Fruit fly (Drosophila melanogaster) whole organism, embryonic: ENCODE results near the gene DopEcR.

Source experiments
- Asciz ChIP-seq: fragments of 200-800 bp; sonication (Bioruptor generic); optimal IDR thresholded peaks from 2 replicates; lab custom pipeline; 2017; ENCODE audit warnings: missing biosample characterization, mild to moderate bottlenecking, missing genetic modification characterization, missing genetic modification reagents
- CG11696 ChIP-seq: fragments of 200-800 bp; sonication (Bioruptor generic); IDR thresholded peaks from 2 replicates; pipeline ENCODE4 v1.3.6; 2022; ENCODE audit warnings: missing biosample characterization, missing genetic modification characterization
- CG13624 ChIP-seq: fragments of 200-800 bp; sonication (Bioruptor generic); optimal IDR thresholded peaks from 2 replicates; lab custom pipeline; 2016; ENCODE audit warnings: missing biosample characterization, missing genetic modification characterization
- CG14050 ChIP-seq: fragments of 200-800 bp; sonication (Bioruptor generic); IDR thresholded peaks from 3 replicates; pipeline ENCODE4 v1.3.6; 2022; ENCODE audit warnings: missing biosample characterization, missing genetic modification characterization
- CG14441 ChIP-seq: fragments of 200-800 bp; sonication (Bioruptor generic); IDR thresholded peaks from 2 replicates; pipeline ENCODE4 v1.3.6; 2022; ENCODE audit warnings: missing biosample characterization, missing genetic modification characterization
- CG15011 ChIP-seq: fragments of 200-800 bp; sonication (Bioruptor generic); optimal IDR thresholded peaks from 3 replicates; lab custom pipeline; 2018; ENCODE audit warnings: missing biosample characterization, mild to moderate bottlenecking, missing genetic modification characterization
- CG16815 ChIP-seq: fragments of 200-800 bp; sonication (Bioruptor generic); optimal IDR thresholded peaks from 3 replicates; lab custom pipeline; 2017; ENCODE audit warnings: missing biosample characterization, mild to moderate bottlenecking, missing genetic modification characterization
- CG17385 ChIP-seq: fragments of 200-800 bp; sonication (Bioruptor generic); optimal IDR thresholded peaks from 3 replicates; lab custom pipeline; 2018; ENCODE audit warnings: missing biosample characterization, mild to moderate bottlenecking, missing genetic modification characterization
- CG17612 ChIP-seq: fragments of 200-800 bp; sonication (Bioruptor generic); IDR thresholded peaks from 2 replicates; pipeline ENCODE4 v1.3.6; 2022; ENCODE audit warnings: missing biosample characterization, missing genetic modification characterization
- CG2202 ChIP-seq: fragments of 200-800 bp; sonication (Bioruptor generic); optimal IDR thresholded peaks from 2 replicates; lab custom pipeline; 2018; ENCODE audit warnings: missing biosample characterization, mild to moderate bottlenecking, missing genetic modification characterization
- CG34224 ChIP-seq: fragments of 200-800 bp; sonication (Bioruptor generic); IDR thresholded peaks from 3 replicates; pipeline ENCODE4 v1.3.6; 2022; ENCODE audit warnings: missing biosample characterization, missing genetic modification characterization; ENCODE audit not compliant: partially characterized antibody
- CG3838 ChIP-seq: fragments of 200-800 bp; sonication (Bioruptor generic); optimal IDR thresholded peaks from 3 replicates; lab custom pipeline; 2016; ENCODE audit warnings: missing biosample characterization, missing genetic modification characterization
- CG4707 ChIP-seq: fragments of 200-800 bp; sonication (Bioruptor generic); optimal IDR thresholded peaks from 2 replicates; lab custom pipeline; 2018; ENCODE audit warnings: missing biosample characterization, mild to moderate bottlenecking, missing genetic modification characterization, moderate library complexity
- CG7786 ChIP-seq: fragments of 200-800 bp; sonication (Bioruptor generic); optimal IDR thresholded peaks from 2 replicates; lab custom pipeline; 2016; ENCODE audit warnings: missing biosample characterization, missing genetic modification characterization
- CG9437 ChIP-seq: fragments of 200-800 bp; sonication (Bioruptor generic); optimal IDR thresholded peaks from 2 replicates; lab custom pipeline; 2018; ENCODE audit warnings: missing biosample characterization, mild to moderate bottlenecking, missing genetic modification characterization
- Dll ChIP-seq: fragments of 200-800 bp; sonication (Bioruptor generic); IDR thresholded peaks from 4 replicates; pipeline ENCODE4 v1.3.6; 2022; ENCODE audit warnings: missing biosample characterization, missing genetic modification characterization; ENCODE audit not compliant: partially characterized antibody
- ERR ChIP-seq: fragments of 200-800 bp; sonication (Bioruptor generic); optimal IDR thresholded peaks from 2 replicates; lab custom pipeline; 2016; ENCODE audit warnings: missing biosample characterization, missing genetic modification characterization
- Hmr ChIP-seq: fragments of 200-800 bp; sonication (Bioruptor generic); optimal IDR thresholded peaks from 3 replicates; lab custom pipeline; 2017; ENCODE audit warnings: mild to moderate bottlenecking, missing biosample characterization, missing genetic modification reagents, missing genetic modification characterization
- Hsf ChIP-seq: fragments of 200-800 bp; sonication (Bioruptor generic); optimal IDR thresholded peaks from 3 replicates; lab custom pipeline; 2016; ENCODE audit warnings: missing biosample characterization, missing genetic modification characterization
- Lhr ChIP-seq: fragments of 200-800 bp; sonication (Bioruptor generic); optimal IDR thresholded peaks from 3 replicates; lab custom pipeline; 2017; ENCODE audit warnings: mild to moderate bottlenecking, missing biosample characterization, missing genetic modification reagents, missing genetic modification characterization
- MBD-R2 ChIP-seq: fragments of 200-800 bp; sonication (Bioruptor generic); IDR thresholded peaks from 2 replicates; pipeline ENCODE4 v1.3.6; 2022; ENCODE audit warnings: missing biosample characterization, missing genetic modification characterization
- Neu2 ChIP-seq: fragments of 200-800 bp; sonication (Bioruptor generic); optimal IDR thresholded peaks from 3 replicates; lab custom pipeline; 2016; ENCODE audit warnings: missing biosample characterization, missing genetic modification characterization, borderline replicate concordance
- Scr ChIP-seq: fragments of 200-800 bp; sonication (Bioruptor generic); IDR thresholded peaks from 2 replicates; pipeline ENCODE4 v1.3.6; 2022; ENCODE audit warnings: missing biosample characterization, missing genetic modification characterization; ENCODE audit not compliant: partially characterized antibody
- Six4 ChIP-seq: fragments of 200-800 bp; sonication (Bioruptor generic); optimal IDR thresholded peaks from 2 replicates; lab custom pipeline; 2016; ENCODE audit warnings: missing biosample characterization, missing genetic modification characterization
- Trl ChIP-seq, 3 experiments: fragments of >200 bp in 2 of 3; fragments of 200-800 bp in 1 of 3; sonication (Bioruptor generic) in 1 of 3; optimal IDR thresholded peaks; 2 replicates in 1 of 3; 3 replicates in 2 of 3; lab custom pipeline; 2016 to 2017; ENCODE audit warnings: missing biosample characterization in 1 of 3, missing genetic modification characterization in 1 of 3
- al ChIP-seq: fragments of 200-800 bp; sonication (Bioruptor generic); IDR thresholded peaks from 2 replicates; pipeline ENCODE4 v1.3.6; 2022; ENCODE audit warnings: missing biosample characterization, missing genetic modification characterization
- btn ChIP-seq: fragments of 200-800 bp; sonication (Bioruptor generic); optimal IDR thresholded peaks from 2 replicates; lab custom pipeline; 2016; ENCODE audit warnings: missing biosample characterization, missing genetic modification characterization
- cad ChIP-seq: fragments of >200 bp; optimal IDR thresholded peaks from 2 replicates; lab custom pipeline; 2017; ENCODE audit warnings: missing biosample characterization, missing genetic modification characterization
- chm ChIP-seq: fragments of 200-800 bp; sonication (Bioruptor generic); IDR thresholded peaks from 2 replicates; pipeline ENCODE4 v1.3.6; 2022; ENCODE audit warnings: missing biosample characterization, missing genetic modification characterization
- chn ChIP-seq: fragments of 200-800 bp; sonication (Bioruptor generic); optimal IDR thresholded peaks from 2 replicates; lab custom pipeline; 2016; ENCODE audit warnings: missing biosample characterization, missing genetic modification characterization
- crp ChIP-seq, 2 experiments: fragments of 200-800 bp; sonication (Bioruptor generic); optimal IDR thresholded peaks; 2 replicates in 1 of 2; 3 replicates in 1 of 2; lab custom pipeline; 2017; ENCODE audit warnings: missing biosample characterization in 2 of 2, missing genetic modification characterization in 2 of 2, mild to moderate bottlenecking in 1 of 2, moderate library complexity in 1 of 2
- cwo ChIP-seq: fragments of 200-800 bp; sonication (Bioruptor generic); optimal IDR thresholded peaks from 3 replicates; lab custom pipeline; 2017; ENCODE audit warnings: missing biosample characterization, missing genetic modification characterization, mild to moderate bottlenecking, moderate library complexity, missing genetic modification reagents
- dpn ChIP-seq, 2 experiments: fragments of 200-800 bp; sonication (Bioruptor generic); optimal IDR thresholded peaks; 3 replicates each; lab custom pipeline; 2016; ENCODE audit warnings: missing biosample characterization in 2 of 2, missing genetic modification characterization in 2 of 2
- ems ChIP-seq: fragments of 200-800 bp; sonication (Bioruptor generic); optimal IDR thresholded peaks from 3 replicates; lab custom pipeline; 2016; ENCODE audit warnings: missing biosample characterization, missing genetic modification characterization
- ftz-f1 ChIP-seq: fragments of 200-800 bp; sonication (Bioruptor generic); optimal IDR thresholded peaks from 2 replicates; lab custom pipeline; 2016; ENCODE audit warnings: missing biosample characterization, missing genetic modification characterization
- fu2 ChIP-seq: fragments of 200-800 bp; sonication (Bioruptor generic); optimal IDR thresholded peaks from 2 replicates; lab custom pipeline; 2016; ENCODE audit warnings: missing biosample characterization, missing genetic modification characterization
- gsb ChIP-seq: fragments of 200-800 bp; sonication (Bioruptor generic); IDR thresholded peaks from 2 replicates; pipeline ENCODE4 v1.3.6; 2022; ENCODE audit warnings: missing biosample characterization, missing genetic modification characterization
- h ChIP-seq: fragments of >200 bp; optimal IDR thresholded peaks from 2 replicates; lab custom pipeline; 2017
- jigr1 ChIP-seq: fragments of 200-800 bp; sonication (Bioruptor generic); IDR thresholded peaks from 3 replicates; pipeline ENCODE4 v1.3.6; 2022; ENCODE audit warnings: missing biosample characterization, missing genetic modification characterization
- jing ChIP-seq: fragments of 200-800 bp; sonication (Bioruptor generic); optimal IDR thresholded peaks from 2 replicates; lab custom pipeline; 2018; ENCODE audit warnings: missing biosample characterization, mild to moderate bottlenecking, missing genetic modification characterization
- jumu ChIP-seq: fragments of 200-800 bp; sonication (Bioruptor generic); optimal IDR thresholded peaks from 3 replicates; lab custom pipeline; 2016; ENCODE audit warnings: missing biosample characterization, missing genetic modification characterization
- klu ChIP-seq: fragments of 200-800 bp; sonication (Bioruptor generic); IDR thresholded peaks from 2 replicates; pipeline ENCODE4 v1.3.6; 2022; ENCODE audit warnings: missing biosample characterization, missing genetic modification characterization
- luna ChIP-seq: fragments of 200-800 bp; sonication (Bioruptor generic); optimal IDR thresholded peaks from 2 replicates; lab custom pipeline; 2016; ENCODE audit warnings: missing biosample characterization, missing genetic modification characterization
- nom ChIP-seq: fragments of 200-800 bp; sonication (Bioruptor generic); optimal IDR thresholded peaks from 2 replicates; lab custom pipeline; 2017; ENCODE audit warnings: missing biosample characterization, missing genetic modification characterization, mild to moderate bottlenecking, moderate library complexity, missing genetic modification reagents
- oc ChIP-seq: fragments of 200-800 bp; sonication (Bioruptor generic); optimal IDR thresholded peaks from 2 replicates; lab custom pipeline; 2018; ENCODE audit warnings: missing biosample characterization, mild to moderate bottlenecking, missing genetic modification characterization, moderate library complexity
- sima ChIP-seq: fragments of 200-800 bp; sonication (Bioruptor generic); optimal IDR thresholded peaks from 2 replicates; lab custom pipeline; 2016; ENCODE audit warnings: missing biosample characterization, missing genetic modification characterization
- sna ChIP-seq: fragments of 200-800 bp; sonication (Bioruptor generic); IDR thresholded peaks from 2 replicates; pipeline ENCODE4 v1.3.6; 2022; ENCODE audit warnings: missing biosample characterization, missing genetic modification characterization; ENCODE audit not compliant: partially characterized antibody
- sr ChIP-seq: fragments of 200-800 bp; sonication (Bioruptor generic); IDR thresholded peaks from 3 replicates; pipeline ENCODE4 v1.3.6; 2022; ENCODE audit warnings: missing biosample characterization, missing genetic modification characterization
- tin ChIP-seq: fragments of 200-800 bp; sonication (Bioruptor generic); optimal IDR thresholded peaks from 3 replicates; lab custom pipeline; 2016; ENCODE audit warnings: missing biosample characterization, missing genetic modification characterization
- tio ChIP-seq: fragments of 200-800 bp; sonication (Bioruptor generic); optimal IDR thresholded peaks from 2 replicates; lab custom pipeline; 2017; ENCODE audit warnings: missing biosample characterization, missing genetic modification characterization, inconsistent platforms

The DopEcR gene

DNA sequence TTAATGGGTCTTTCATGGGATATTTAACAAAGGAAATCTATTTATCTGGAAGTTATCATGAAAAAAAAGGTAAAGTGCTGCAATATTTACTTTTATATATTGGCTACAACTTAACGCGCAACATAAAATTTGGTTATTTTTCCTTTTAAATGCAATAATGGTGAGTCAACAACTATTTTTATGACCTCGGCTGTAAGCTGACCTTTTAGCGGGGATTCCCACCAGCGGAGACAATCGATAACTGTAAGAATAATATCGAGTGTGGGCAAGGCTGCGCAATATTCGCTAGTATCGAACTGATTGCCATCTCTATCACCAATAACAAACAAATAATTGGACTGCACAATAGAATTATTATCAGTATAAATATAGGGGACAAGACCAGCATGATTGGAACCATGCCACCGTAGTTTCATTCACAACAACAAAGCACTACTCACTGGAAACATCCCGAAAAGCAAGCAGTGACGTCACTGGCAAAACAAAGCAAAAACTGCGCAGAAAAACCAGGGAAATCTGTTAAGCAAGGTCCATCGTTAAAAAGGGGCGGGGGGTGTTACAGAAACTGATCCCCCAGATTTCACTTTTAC lies 23.1 kb upstream of the DopEcR start, which contains the start of gene Syx17 (continued):
- no peak for TF ChIP-seq CG15011 (GFP tag; lab: Kevin White, UChicago)
- peak; percentile 98 for TF ChIP-seq CG3838 (GFP tag; lab: Kevin White, UChicago)
- no peak for TF ChIP-seq h (lab: Kevin White, UChicago)
- peak; percentile 99 for TF ChIP-seq CG11696 (GFP tag; lab: Robert Waterston, UW)
- TF ChIP-seq ems, result peak; percentile 63
- peak; percentile 41 for TF ChIP-seq CG9437 (GFP tag; lab: Kevin White, UChicago)
- TF ChIP-seq oc (tag; lab: Kevin White, UChicago), result peak; percentile 16
- no peak for TF ChIP-seq klu (GFP tag; lab: Robert Waterston, UW)
- no peak for TF ChIP-seq CG2202 (tag; lab: Kevin White, UChicago)
- TF ChIP-seq Dll (GFP tag; lab: Robert Waterston, UW), result peak; percentile 86
- peak; percentile 88 for TF ChIP-seq Scr
- TF ChIP-seq Hmr (GFP tag; lab: Kevin White, UChicago), result peak; percentile 72
- no peak for TF ChIP-seq cad (GFP tag; lab: Kevin White, UChicago)
- TF ChIP-seq btn (GFP tag; lab: Kevin White, UChicago), result no peak
- peak; percentile 59 for TF ChIP-seq luna (GFP tag; lab: Kevin White, UChicago)
- TF ChIP-seq CG4707 (GFP tag; lab: Kevin White, UChicago), result peak; percentile 33
- TF ChIP-seq CG34224 (GFP tag; lab: Robert Waterston, UW), result peak; percentile 96
- TF ChIP-seq CG17385 (GFP tag; lab: Kevin White, UChicago), result peak; percentile 18
- peak; percentile 91 for TF ChIP-seq CG13624 (GFP tag; lab: Kevin White, UChicago)
- TF ChIP-seq sima, result no peak
- peak; percentile 49 for TF ChIP-seq fu2 (GFP tag; lab: Kevin White, UChicago)
- peak; percentile 6 for TF ChIP-seq nom (GFP tag; lab: Kevin White, UChicago)
- TF ChIP-seq sna (GFP tag; lab: Robert Waterston, UW), result peak; percentile 81
- peak; percentile 69 for TF ChIP-seq chn (GFP tag; lab: Kevin White, UChicago)
- TF ChIP-seq Neu2, result no peak
- TF ChIP-seq chm (GFP tag; lab: Robert Waterston, UW), result peak; percentile 63; the same call in 1 of the 2 replicates
- peak in 1 of 2 experiments; percentile 18 for TF ChIP-seq crp (GFP tag; optimal IDR thresholded peaks at IDR 0.05; lab: Kevin White, UChicago)
- TF ChIP-seq jigr1 (GFP tag; lab: Robert Waterston, UW), result no peak
- peak; percentile 49 to 64 for TF ChIP-seq dpn (GFP tag; optimal IDR thresholded peaks at IDR 0.05; lab: Kevin White, UChicago)
- no peak for TF ChIP-seq CG16815
- peak; percentile 40 for TF ChIP-seq ERR (GFP tag; lab: Kevin White, UChicago)
- peak; percentile 55 for TF ChIP-seq Six4 (GFP tag; lab: Kevin White, UChicago)
- 0 out of 2 replicates have a peak, but pooled peaks have one; percentile 6 for TF ChIP-seq CG14441 (GFP tag; lab: Robert Waterston, UW)
- peak; percentile 95 for TF ChIP-seq ftz-f1 (GFP tag; lab: Kevin White, UChicago)
- TF ChIP-seq Lhr (GFP tag; lab: Kevin White, UChicago), result peak; percentile 48
- TF ChIP-seq CG7786 (GFP tag; lab: Kevin White, UChicago), result peak; percentile 52
- peak; percentile 6 for TF ChIP-seq tio (GFP tag; lab: Kevin White, UChicago)
- no peak for TF ChIP-seq CG14050 (GFP tag; lab: Robert Waterston, UW)
- peak; percentile 31 for TF ChIP-seq cwo (GFP tag; lab: Kevin White, UChicago)
- no peak for TF ChIP-seq gsb
- TF ChIP-seq Trl (optimal IDR thresholded peaks at IDR 0.05; lab: Kevin White, UChicago), result no peak
- peak; percentile 56 for TF ChIP-seq Trl (GFP tag; optimal IDR thresholded peaks at IDR 0.05; lab: Kevin White, UChicago)
- TF ChIP-seq Hsf (GFP tag; lab: Kevin White, UChicago), result peak; percentile 58
- TF ChIP-seq al, result peak; percentile 40
- no peak for TF ChIP-seq jing (GFP tag; lab: Kevin White, UChicago)
- no peak for TF ChIP-seq CG17612 (GFP tag; lab: Robert Waterston, UW)
- TF ChIP-seq MBD-R2 (GFP tag; lab: Robert Waterston, UW), result peak; percentile 83
- peak; percentile 49 for TF ChIP-seq Asciz (GFP tag; lab: Kevin White, UChicago)
- no peak for TF ChIP-seq sr (GFP tag; lab: Robert Waterston, UW)
- TF ChIP-seq jumu (GFP tag; lab: Kevin White, UChicago), result peak; percentile 52
- peak; percentile 62 for TF ChIP-seq tin
